Worm (Caenorhabditis elegans) whole organism, L1 larva: ENCODE measurements around the gene srw-3.

Experiments used
- blmp-1 ChIP-seq: fragments of 150-350 bp; optimal IDR thresholded peaks from 2 replicates; lab custom pipeline; 2014; ENCODE audit warnings: missing biosample characterization, missing genetic modification characterization
- ceh-63 ChIP-seq: fragments of 200-800 bp; sonication (Bioruptor generic); optimal IDR thresholded peaks from 2 replicates; lab custom pipeline; 2018; ENCODE audit warnings: mild to moderate bottlenecking, missing genetic modification characterization, missing compliant biosample characterization
- ceh-8 ChIP-seq: fragments of 200-800 bp; sonication (Bioruptor generic); optimal IDR thresholded peaks from 2 replicates; lab custom pipeline; 2018; ENCODE audit warnings: mild to moderate bottlenecking, missing genetic modification characterization, moderate library complexity, missing compliant biosample characterization
- ceh-82 ChIP-seq, 3 experiments: fragments of 150-350 bp in 1 of 3; sonication (generic microtip) in 2 of 3; optimal IDR thresholded peaks; 2 replicates each; lab custom pipeline; 2014 to 2017; ENCODE audit warnings: missing biosample characterization in 3 of 3, missing genetic modification characterization in 3 of 3
- ceh-88 ChIP-seq: fragments of 200-800 bp; sonication (Bioruptor generic); IDR thresholded peaks from 2 replicates; pipeline ENCODE4 v1.3.6; 2022; ENCODE audit warnings: missing genetic modification characterization, missing compliant biosample characterization
- ceh-90 ChIP-seq: sonication (generic microtip); optimal IDR thresholded peaks from 2 replicates; lab custom pipeline; 2016; ENCODE audit warnings: missing genetic modification characterization, missing compliant biosample characterization
- ces-1 ChIP-seq: fragments of 150-350 bp; optimal IDR thresholded peaks from 2 replicates; lab custom pipeline; 2014; ENCODE audit warnings: missing biosample characterization, missing genetic modification reagents, missing genetic modification characterization
- dpl-1 ChIP-seq, 3 experiments: fragments of 150-350 bp in 2 of 3; sonication (generic microtip) in 1 of 3; optimal IDR thresholded peaks; 2 replicates each; lab custom pipeline; 2014 to 2017; ENCODE audit warnings: missing biosample characterization in 3 of 3, missing genetic modification characterization in 3 of 3, missing genetic modification reagents in 3 of 3
- dsc-1 ChIP-seq: sonication (generic microtip); optimal IDR thresholded peaks from 2 replicates; lab custom pipeline; 2016; ENCODE audit warnings: mild to moderate bottlenecking, missing genetic modification characterization, missing compliant biosample characterization
- efl-1 ChIP-seq, 4 experiments: fragments of 150-350 bp; optimal IDR thresholded peaks in 3 of 4; peaks in 1 of 4; 1 replicate in 1 of 4; 2 replicates in 3 of 4; lab custom pipeline; 2014; ENCODE audit warnings: missing biosample characterization in 2 of 4, missing genetic modification characterization in 2 of 4, missing genetic modification reagents in 2 of 4
- efl-3 ChIP-seq: fragments of 200-800 bp; sonication (Bioruptor generic); optimal IDR thresholded peaks from 2 replicates; lab custom pipeline; 2018; ENCODE audit warnings: mild to moderate bottlenecking, missing genetic modification characterization, missing compliant biosample characterization
- egl-27 ChIP-seq, 2 experiments: fragments of 150-350 bp in 1 of 2; sonication (generic microtip); optimal IDR thresholded peaks; 3 replicates each; lab custom pipeline; 2017 to 2018; ENCODE audit warnings: missing biosample characterization in 2 of 2, missing genetic modification characterization in 2 of 2, missing genetic modification reagents in 2 of 2
- elt-2 ChIP-seq: sonication (generic microtip); optimal IDR thresholded peaks from 2 replicates; lab custom pipeline; 2016; ENCODE audit warnings: missing genetic modification characterization, mild to moderate bottlenecking, inconsistent platforms, missing compliant biosample characterization, missing genetic modification reagents
- elt-3 ChIP-seq, 6 experiments: fragments of 150-350 bp in 1 of 6; sonication (generic microtip); optimal IDR thresholded peaks; 2 replicates each; lab custom pipeline; 2017 to 2018; ENCODE audit warnings: missing biosample characterization in 6 of 6, missing genetic modification characterization in 6 of 6, inconsistent platforms in 1 of 6
- fkh-8 ChIP-seq: sonication (generic microtip); optimal IDR thresholded peaks from 2 replicates; lab custom pipeline; 2016; ENCODE audit warnings: mild to moderate bottlenecking, missing genetic modification characterization, missing compliant biosample characterization
- hlh-4 ChIP-seq: sonication (generic microtip); optimal IDR thresholded peaks from 2 replicates; lab custom pipeline; 2016; ENCODE audit warnings: mild to moderate bottlenecking, missing genetic modification characterization, missing compliant biosample characterization
- jun-1 ChIP-seq: fragments of 150-350 bp; optimal IDR thresholded peaks from 2 replicates; lab custom pipeline; 2014; ENCODE audit warnings: missing biosample characterization, missing genetic modification reagents, missing genetic modification characterization
- lin-13 ChIP-seq: fragments of 150-350 bp; optimal IDR thresholded peaks from 2 replicates; lab custom pipeline; 2014; ENCODE audit warnings: missing biosample characterization, missing genetic modification reagents, missing genetic modification characterization
- lin-35 ChIP-seq, 2 experiments: fragments of 150-350 bp; optimal IDR thresholded peaks; 2 replicates each; lab custom pipeline; 2014; ENCODE audit warnings: missing biosample characterization in 2 of 2, missing genetic modification characterization in 2 of 2, missing genetic modification reagents in 2 of 2
- lir-3 ChIP-seq: sonication (generic microtip); optimal IDR thresholded peaks from 2 replicates; lab custom pipeline; 2016; ENCODE audit warnings: mild to moderate bottlenecking, missing genetic modification characterization, moderate library complexity, missing compliant biosample characterization; ENCODE audit not compliant: poor library complexity
- lsy-2 ChIP-seq, 2 experiments: fragments of 150-350 bp; optimal IDR thresholded peaks; 2 replicates each; lab custom pipeline; 2014; ENCODE audit warnings: missing biosample characterization in 2 of 2, missing genetic modification characterization in 2 of 2
- mab-9 ChIP-seq: fragments of 200-800 bp; sonication (Bioruptor generic); IDR thresholded peaks from 2 replicates; pipeline ENCODE4 v1.3.6; 2022; ENCODE audit warnings: missing genetic modification reagents, missing genetic modification characterization, missing compliant biosample characterization
- nhr-12 ChIP-seq: sonication (generic microtip); optimal IDR thresholded peaks from 2 replicates; lab custom pipeline; 2017; ENCODE audit warnings: missing biosample characterization, missing genetic modification characterization
- nhr-19 ChIP-seq: fragments of 200-800 bp; sonication (Bioruptor generic); conservative IDR thresholded peaks from 2 replicates; pipeline ENCODE4 v1.3.6; 2022; ENCODE audit warnings: missing genetic modification characterization, missing compliant biosample characterization
- nhr-20 ChIP-seq: sonication (generic microtip); optimal IDR thresholded peaks from 2 replicates; lab custom pipeline; 2016; ENCODE audit warnings: mild to moderate bottlenecking, missing genetic modification characterization, missing compliant biosample characterization
- nhr-47 ChIP-seq: sonication (generic microtip); optimal IDR thresholded peaks from 2 replicates; lab custom pipeline; 2016; ENCODE audit warnings: mild to moderate bottlenecking, missing genetic modification characterization, moderate library complexity, missing compliant biosample characterization
- nhr-71 ChIP-seq: sonication (generic microtip); optimal IDR thresholded peaks from 2 replicates; lab custom pipeline; 2016; ENCODE audit warnings: mild to moderate bottlenecking, missing genetic modification characterization, moderate library complexity, missing compliant biosample characterization
- nhr-85 ChIP-seq: sonication (generic microtip); peaks from one replicate; lab custom pipeline; 2016; ENCODE audit warnings: missing genetic modification characterization, inconsistent platforms, missing compliant biosample characterization
- nhr-90 ChIP-seq: sonication (generic microtip); optimal IDR thresholded peaks from 2 replicates; lab custom pipeline; 2016; ENCODE audit warnings: mild to moderate bottlenecking, missing genetic modification characterization, missing compliant biosample characterization; ENCODE audit not compliant: poor library complexity
- skn-1 ChIP-seq: fragments of 150-350 bp; optimal IDR thresholded peaks from 2 replicates; lab custom pipeline; 2014; ENCODE audit warnings: missing biosample characterization, missing genetic modification characterization
- snpc-4 ChIP-seq: fragments of 150-350 bp; optimal IDR thresholded peaks from 2 replicates; lab custom pipeline; 2014; ENCODE audit warnings: missing biosample characterization, missing genetic modification characterization
- snu-23 ChIP-seq: sonication (generic microtip); optimal IDR thresholded peaks from 2 replicates; lab custom pipeline; 2016; ENCODE audit warnings: missing genetic modification characterization, missing compliant biosample characterization
- swsn-7 ChIP-seq: sonication (generic microtip); optimal IDR thresholded peaks from 2 replicates; lab custom pipeline; 2016; ENCODE audit warnings: missing genetic modification characterization, missing compliant biosample characterization
- tbx-2 ChIP-seq: sonication (generic microtip); optimal IDR thresholded peaks from 2 replicates; lab custom pipeline; 2016; ENCODE audit warnings: missing genetic modification characterization, missing compliant biosample characterization
- tlp-1 ChIP-seq: fragments of 150-350 bp; optimal IDR thresholded peaks from 2 replicates; lab custom pipeline; 2014; ENCODE audit warnings: missing biosample characterization, missing genetic modification characterization
- unc-30 ChIP-seq: sonication (generic microtip); optimal IDR thresholded peaks from 2 replicates; lab custom pipeline; 2017; ENCODE audit warnings: missing biosample characterization, missing genetic modification characterization
- xbp-1 ChIP-seq: sonication (generic microtip); optimal IDR thresholded peaks from 2 replicates; lab custom pipeline; 2016; ENCODE audit warnings: missing genetic modification characterization, missing compliant biosample characterization
- ztf-4 ChIP-seq: fragments of 150-350 bp; optimal IDR thresholded peaks from 2 replicates; lab custom pipeline; 2014; ENCODE audit warnings: missing biosample characterization, missing genetic modification characterization

The srw-3 gene

DNA sequence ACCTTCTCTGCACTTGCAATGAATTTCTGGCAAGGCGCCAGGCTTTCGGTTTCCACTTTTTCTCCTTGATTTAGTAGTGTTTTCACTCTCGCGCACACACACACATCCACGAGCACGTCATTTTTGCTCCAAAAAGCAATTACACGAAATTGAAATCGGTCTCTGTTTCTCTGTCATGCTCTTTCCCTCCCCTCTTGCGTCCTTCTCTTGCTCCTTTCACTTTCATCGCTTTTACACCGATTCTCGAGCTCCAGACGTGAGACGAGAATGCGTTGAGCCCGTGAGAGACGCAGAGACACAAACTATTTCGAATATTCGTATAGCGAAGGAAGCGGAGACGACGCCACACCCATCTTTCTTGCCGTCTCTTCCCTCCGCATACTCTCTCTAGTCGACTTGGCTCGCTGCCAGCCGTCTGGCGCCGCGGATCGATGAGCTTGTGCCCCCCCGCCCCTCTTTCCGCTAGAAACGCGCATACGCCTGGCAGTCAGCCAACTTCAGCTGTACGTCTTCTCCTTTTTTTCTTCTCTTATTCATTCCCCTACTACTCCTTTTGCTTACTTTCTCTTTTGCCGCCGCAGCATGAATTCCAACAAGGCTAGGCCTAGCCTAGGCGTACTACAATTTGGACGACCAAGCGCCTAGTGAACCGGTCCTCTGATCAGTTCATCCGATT, 22.7 kb downstream of the srw-3 start (continued):
- TF ChIP-seq efl-1 (optimal IDR thresholded peaks at IDR 0.05; lab: Kevin White, UChicago) (peak; percentile 72 to 75), efl-1 (GFP tag; optimal IDR thresholded peaks at IDR 0.05 in 1 of 2; lab: Kevin White, UChicago) (peak; percentile 32 to 95), skn-1 (tag; lab: Kevin White, UChicago) (peak; percentile 40), swsn-7 (tag; lab: Kevin White, UChicago) (peak; percentile 86), snu-23 (GFP tag; lab: Kevin White, UChicago) (peak; percentile 80), nhr-71 (tag; lab: Kevin White, UChicago) (peak; percentile 96), lin-35 (GFP tag; optimal IDR thresholded peaks at IDR 0.05; lab: Kevin White, UChicago) (peak in 1 of 2 experiments; percentile 67), lsy-2 (tag; optimal IDR thresholded peaks at IDR 0.05; lab: Kevin White, UChicago) (peak; percentile 64 to 78), mab-9 (GFP tag; lab: Robert Waterston, UW) (no peak), ceh-88 (GFP tag; lab: Robert Waterston, UW) (peak; percentile 81), fkh-8 (tag; lab: Kevin White, UChicago) (peak; percentile 99), nhr-47 (peak; percentile 94), elt-2 (tag; lab: Kevin White, UChicago) (peak; percentile 45), hlh-4 (tag; lab: Kevin White, UChicago) (peak; percentile 19), jun-1 (peak; percentile 82), ceh-63 (GFP tag; lab: Kevin White, UChicago) (no peak), tbx-2 (peak; percentile 93), ceh-90 (tag; lab: Kevin White, UChicago) (no peak), nhr-90 (tag; lab: Kevin White, UChicago) (no peak), lir-3 (no peak), xbp-1 (tag; lab: Kevin White, UChicago) (peak; percentile 67), dsc-1 (tag; lab: Kevin White, UChicago) (peak; percentile 86), nhr-20 (tag; lab: Kevin White, UChicago) (peak; percentile 75), dpl-1 (GFP tag; optimal IDR thresholded peaks at IDR 0.05; lab: Kevin White, UChicago) (peak; percentile 21 to 50 (median 47)), lin-13 (GFP tag; lab: Kevin White, UChicago) (peak; percentile 43), tlp-1 (tag; lab: Kevin White, UChicago) (no peak), ces-1 (no peak), ceh-82 (tag; optimal IDR thresholded peaks at IDR 0.05; lab: Kevin White, UChicago) (peak; percentile 29 to 81 (median 41)), elt-3 (tag; optimal IDR thresholded peaks at IDR 0.05; lab: Kevin White, UChicago) (peak in 1 of 6 experiments; percentile 41), unc-30 (no peak), ceh-8 (GFP tag; lab: Kevin White, UChicago) (peak; percentile 74), snpc-4 (peak; percentile 16), nhr-12 (tag; lab: Kevin White, UChicago) (no peak), nhr-19 (peak; percentile 71), nhr-85 (tag; lab: Kevin White, UChicago) (no peak), egl-27 (tag; optimal IDR thresholded peaks at IDR 0.05; lab: Kevin White, UChicago) (peak in 1 of 2 experiments; percentile 89), ztf-4 (peak; percentile 36)

DNA sequence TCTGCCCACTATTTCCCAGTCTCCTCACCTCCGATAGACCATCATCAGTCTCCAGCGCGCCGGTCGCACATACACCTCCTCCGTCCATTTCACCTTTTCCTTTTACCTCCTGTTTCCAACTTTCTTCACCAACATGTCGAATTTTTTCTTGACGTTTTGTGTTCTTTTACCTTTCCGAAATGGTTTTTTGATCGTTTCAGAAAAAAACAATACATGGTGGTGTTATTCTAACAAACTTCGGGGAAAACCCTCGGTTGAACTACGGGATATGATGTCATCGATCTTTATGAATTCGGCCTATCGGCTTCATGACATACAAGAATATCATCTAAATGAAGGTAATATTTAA, 23.2 kb downstream of the srw-3 start, which contains the start of gene Y97E10C.1:
TSS of gene Y97E10C.1 (plus strand) at position 201 of the 349 bp plus-strand sequence.
- TF ChIP-seq efl-3 (GFP tag; lab: Kevin White, UChicago) (no peak), blmp-1 (tag; lab: Kevin White, UChicago) (peak; percentile 79), lin-35 (GFP tag; optimal IDR thresholded peaks at IDR 0.05; lab: Kevin White, UChicago) (no peak), fkh-8 (tag; lab: Kevin White, UChicago) (no peak), efl-1 (optimal IDR thresholded peaks at IDR 0.05; lab: Kevin White, UChicago) (no peak), efl-1 (GFP tag; optimal IDR thresholded peaks at IDR 0.05 in 1 of 2; lab: Kevin White, UChicago) (peak in 1 of 2 experiments; percentile 37), ztf-4 (no peak), elt-3 (tag; optimal IDR thresholded peaks at IDR 0.05; lab: Kevin White, UChicago) (peak in 1 of 6 experiments; percentile 18), elt-2 (tag; lab: Kevin White, UChicago) (no peak), nhr-47 (no peak), nhr-85 (tag; lab: Kevin White, UChicago) (peak; percentile 87)
- TF ChIP-seq, all 84 proteins: peak for 4
